Worm (Caenorhabditis elegans): ENCODE measurements around the gene F26C11.4.
A peak's percentile ranks its signal among the peaks of the same experiment; 100 is the strongest.

ce11 chrII:9937611-9938010 is 21.5 kb upstream of the F26C11.4 start:
- TF ChIP-seq elt-1 (tag; optimal IDR thresholded peaks at IDR 0.05) (no peak), Y55F3AM.14 (GFP tag; optimal IDR thresholded peaks at IDR 0.05) (no peak), ztf-4 (tag; optimal IDR thresholded peaks at IDR 0.05) (peak; percentile 82), lin-39 (tag; optimal IDR thresholded peaks at IDR 0.05) (no peak), nhr-11 (tag; optimal IDR thresholded peaks at IDR 0.05) (no peak)

Measured in whole organism, L2 larva.